Fruit fly (Drosophila melanogaster) whole organism, embryonic: ENCODE data around the gene CG9667.
A peak's percentile ranks its signal among the peaks of the same experiment; 100 is the strongest.

Experiments used
- Antp ChIP-seq: fragments of 200-800 bp; sonication (Bioruptor generic); optimal IDR thresholded peaks from 3 replicates; lab custom pipeline; 2016; ENCODE audit warnings: missing biosample characterization, missing genetic modification characterization
- Atf-2 ChIP-seq: fragments of 200-800 bp; sonication (Bioruptor generic); optimal IDR thresholded peaks from 2 replicates; lab custom pipeline; 2016; ENCODE audit warnings: missing biosample characterization, missing genetic modification characterization
- Atf6 ChIP-seq: fragments of 200-800 bp; sonication (Bioruptor generic); IDR thresholded peaks from 2 replicates; pipeline ENCODE4 v1.3.6; 2022; ENCODE audit warnings: missing biosample characterization, missing genetic modification characterization
- CG11504 ChIP-seq: fragments of 200-800 bp; sonication (Bioruptor generic); optimal IDR thresholded peaks from 3 replicates; lab custom pipeline; 2019; ENCODE audit warnings: missing biosample characterization, mild to moderate bottlenecking, missing genetic modification characterization, moderate library complexity
- CG12219 ChIP-seq: fragments of 200-800 bp; sonication (Bioruptor generic); optimal IDR thresholded peaks from 3 replicates; lab custom pipeline; 2018; ENCODE audit warnings: missing biosample characterization, mild to moderate bottlenecking, missing genetic modification characterization
- CG13775 ChIP-seq: fragments of 200-800 bp; sonication (Bioruptor generic); optimal IDR thresholded peaks from 3 replicates; lab custom pipeline; 2017; ENCODE audit warnings: missing biosample characterization, mild to moderate bottlenecking, missing genetic modification characterization
- CG15011 ChIP-seq: fragments of 200-800 bp; sonication (Bioruptor generic); optimal IDR thresholded peaks from 3 replicates; lab custom pipeline; 2018; ENCODE audit warnings: missing biosample characterization, mild to moderate bottlenecking, missing genetic modification characterization
- CG1529 ChIP-seq: fragments of 200-800 bp; sonication (Bioruptor generic); optimal IDR thresholded peaks from 3 replicates; lab custom pipeline; 2018; ENCODE audit warnings: missing biosample characterization, missing genetic modification characterization
- CG1832 ChIP-seq: fragments of 200-800 bp; sonication (Bioruptor generic); optimal IDR thresholded peaks from 2 replicates; lab custom pipeline; 2017; ENCODE audit warnings: missing biosample characterization, mild to moderate bottlenecking, missing genetic modification characterization, inconsistent platforms
- CG30020 ChIP-seq: fragments of 200-800 bp; optimal IDR thresholded peaks from 2 replicates; lab custom pipeline; 2019; ENCODE audit warnings: missing biosample characterization, mild to moderate bottlenecking, missing genetic modification characterization, moderate library complexity
- CG3726 ChIP-seq: fragments of 200-800 bp; sonication (Bioruptor generic); IDR thresholded peaks from 3 replicates; pipeline ENCODE4, ENCODE4 v1.3.6; 2022; ENCODE audit warnings: missing biosample characterization, missing genetic modification characterization
- CG3847 ChIP-seq: fragments of 200-800 bp; sonication (Bioruptor generic); IDR thresholded peaks from 2 replicates; pipeline ENCODE4 v1.3.6; 2022; ENCODE audit warnings: missing biosample characterization, missing genetic modification characterization
- CG7928 ChIP-seq: fragments of 200-800 bp; sonication (Bioruptor generic); optimal IDR thresholded peaks from 2 replicates; lab custom pipeline; 2017; ENCODE audit warnings: missing biosample characterization, mild to moderate bottlenecking, missing genetic modification characterization
- CG8944 ChIP-seq: fragments of 200-800 bp; sonication (Bioruptor generic); optimal IDR thresholded peaks from 3 replicates; lab custom pipeline; 2016; ENCODE audit warnings: missing biosample characterization, missing genetic modification characterization
- Dad ChIP-seq: fragments of 200-800 bp; sonication (Bioruptor generic); optimal IDR thresholded peaks from 3 replicates; lab custom pipeline; 2016; ENCODE audit warnings: missing biosample characterization, missing genetic modification characterization
- Dfd ChIP-seq, 2 experiments: fragments of >200 bp; optimal IDR thresholded peaks; 2 replicates each; lab custom pipeline; 2017; ENCODE audit warnings: missing biosample characterization in 2 of 2, missing genetic modification characterization in 2 of 2
- Dll ChIP-seq: fragments of 200-800 bp; sonication (Bioruptor generic); IDR thresholded peaks from 4 replicates; pipeline ENCODE4 v1.3.6; 2022; ENCODE audit warnings: missing biosample characterization, missing genetic modification characterization; ENCODE audit not compliant: partially characterized antibody
- Eip74EF ChIP-seq, 2 experiments: fragments of 200-800 bp in 1 of 2; fragments of >200 bp in 1 of 2; sonication (Bioruptor generic) in 1 of 2; optimal IDR thresholded peaks; 2 replicates each; lab custom pipeline; 2017 to 2019; ENCODE audit warnings: missing biosample characterization in 2 of 2, missing genetic modification characterization in 2 of 2, mild to moderate bottlenecking in 1 of 2, moderate library complexity in 1 of 2
- Elba2 ChIP-seq: fragments of 200-800 bp; sonication (Bioruptor generic); optimal IDR thresholded peaks from 3 replicates; lab custom pipeline; 2016; ENCODE audit warnings: missing biosample characterization, missing genetic modification characterization
- Ets97D ChIP-seq: fragments of 200-800 bp; sonication (Bioruptor generic); optimal IDR thresholded peaks from 3 replicates; lab custom pipeline; 2016; ENCODE audit warnings: missing biosample characterization, missing genetic modification characterization
- Hmx ChIP-seq: fragments of 200-800 bp; sonication (Bioruptor generic); optimal IDR thresholded peaks from 2 replicates; lab custom pipeline; 2016; ENCODE audit warnings: missing biosample characterization, missing genetic modification characterization
- Rfx ChIP-seq: fragments of 200-800 bp; sonication (Bioruptor generic); IDR thresholded peaks from 2 replicates; pipeline ENCODE4 v1.3.6; 2022; ENCODE audit warnings: missing biosample characterization, missing genetic modification characterization
- Usf ChIP-seq: fragments of 200-800 bp; sonication (Bioruptor generic); optimal IDR thresholded peaks from 2 replicates; lab custom pipeline; 2017; ENCODE audit warnings: missing genotype, missing biosample characterization, missing genetic modification characterization
- Xrp1 ChIP-seq: fragments of 200-800 bp; sonication (Bioruptor generic); IDR thresholded peaks from 2 replicates; pipeline ENCODE4 v1.3.6; 2022; ENCODE audit warnings: missing biosample characterization, missing genetic modification characterization
- cg ChIP-seq: fragments of 200-800 bp; sonication (Bioruptor generic); optimal IDR thresholded peaks from 3 replicates; lab custom pipeline; 2019; ENCODE audit warnings: missing biosample characterization, mild to moderate bottlenecking, missing genetic modification characterization, moderate library complexity
- chm ChIP-seq: fragments of 200-800 bp; sonication (Bioruptor generic); IDR thresholded peaks from 2 replicates; pipeline ENCODE4 v1.3.6; 2022; ENCODE audit warnings: missing biosample characterization, missing genetic modification characterization
- corto ChIP-seq: fragments of 200-800 bp; sonication (Bioruptor generic); optimal IDR thresholded peaks from 2 replicates; lab custom pipeline; 2016; ENCODE audit warnings: missing biosample characterization, mild to moderate bottlenecking, missing genetic modification characterization, moderate library complexity
- crp ChIP-seq, 2 experiments: fragments of 200-800 bp; sonication (Bioruptor generic); optimal IDR thresholded peaks; 2 replicates in 1 of 2; 3 replicates in 1 of 2; lab custom pipeline; 2017; ENCODE audit warnings: missing biosample characterization in 2 of 2, missing genetic modification characterization in 2 of 2, mild to moderate bottlenecking in 1 of 2, moderate library complexity in 1 of 2
- cwo ChIP-seq: fragments of 200-800 bp; sonication (Bioruptor generic); optimal IDR thresholded peaks from 3 replicates; lab custom pipeline; 2017; ENCODE audit warnings: missing biosample characterization, missing genetic modification characterization, mild to moderate bottlenecking, moderate library complexity, missing genetic modification reagents
- dati ChIP-seq: fragments of 200-800 bp; sonication (Bioruptor generic); IDR thresholded peaks from 2 replicates; pipeline ENCODE4 v1.3.6; 2022; ENCODE audit warnings: missing biosample characterization, missing genetic modification characterization
- gcm ChIP-seq: fragments of 200-800 bp; sonication (Bioruptor generic); optimal IDR thresholded peaks from 2 replicates; lab custom pipeline; 2019; ENCODE audit warnings: missing biosample characterization, mild to moderate bottlenecking, missing genetic modification characterization, moderate library complexity
- grau ChIP-seq: fragments of 200-800 bp; optimal IDR thresholded peaks from 3 replicates; lab custom pipeline; 2019; ENCODE audit warnings: missing biosample characterization, mild to moderate bottlenecking, missing genetic modification characterization, moderate library complexity
- grn ChIP-seq: fragments of 200-800 bp; sonication (Bioruptor generic); optimal IDR thresholded peaks from 3 replicates; lab custom pipeline; 2017; ENCODE audit warnings: missing biosample characterization, missing genetic modification characterization
- lbe ChIP-seq: fragments of 200-800 bp; sonication (Bioruptor generic); optimal IDR thresholded peaks from 2 replicates; lab custom pipeline; 2016; ENCODE audit warnings: missing biosample characterization, mild to moderate bottlenecking, missing genetic modification characterization
- luna ChIP-seq: fragments of 200-800 bp; sonication (Bioruptor generic); optimal IDR thresholded peaks from 2 replicates; lab custom pipeline; 2016; ENCODE audit warnings: missing biosample characterization, missing genetic modification characterization
- nom ChIP-seq: fragments of 200-800 bp; sonication (Bioruptor generic); optimal IDR thresholded peaks from 2 replicates; lab custom pipeline; 2017; ENCODE audit warnings: missing biosample characterization, missing genetic modification characterization, mild to moderate bottlenecking, moderate library complexity, missing genetic modification reagents
- odd ChIP-seq: fragments of 200-800 bp; sonication (Bioruptor generic); optimal IDR thresholded peaks from 2 replicates; lab custom pipeline; 2017; ENCODE audit warnings: missing biosample characterization, mild to moderate bottlenecking, missing genetic modification characterization
- otp ChIP-seq: fragments of 200-800 bp; sonication (Bioruptor generic); IDR thresholded peaks from 3 replicates; pipeline ENCODE4, ENCODE4 v1.3.6; 2022; ENCODE audit warnings: missing biosample characterization, missing genetic modification characterization
- p53 ChIP-seq: fragments of 200-800 bp; sonication (Bioruptor generic); optimal IDR thresholded peaks from 2 replicates; lab custom pipeline; 2016; ENCODE audit warnings: missing biosample characterization, missing genetic modification characterization
- pnt ChIP-seq: fragments of 200-800 bp; sonication (Bioruptor generic); optimal IDR thresholded peaks from 3 replicates; lab custom pipeline; 2016; ENCODE audit warnings: missing biosample characterization, missing genetic modification characterization
- prd ChIP-seq, 3 experiments: fragments of >200 bp in 2 of 3; fragments of 200-800 bp in 1 of 3; sonication (Bioruptor generic) in 1 of 3; optimal IDR thresholded peaks in 2 of 3; IDR thresholded peaks in 1 of 3; 2 replicates in 2 of 3; 3 replicates in 1 of 3; pipeline versions ENCODE4 v1.3.6 to Lab custom; 2017 to 2022; ENCODE audit warnings: missing biosample characterization in 1 of 3, missing genetic modification characterization in 1 of 3
- sim ChIP-seq: fragments of 200-800 bp; sonication (Bioruptor generic); IDR thresholded peaks from 2 replicates; pipeline ENCODE4 v1.3.6; 2022; ENCODE audit warnings: missing biosample characterization, missing genetic modification characterization
- slou ChIP-seq: fragments of 200-800 bp; sonication (Bioruptor generic); optimal IDR thresholded peaks from 3 replicates; lab custom pipeline; 2016; ENCODE audit warnings: missing biosample characterization, missing genetic modification characterization
- slp2 ChIP-seq: fragments of 200-800 bp; sonication (Bioruptor generic); optimal IDR thresholded peaks from 2 replicates; lab custom pipeline; 2016; ENCODE audit warnings: missing biosample characterization, missing genetic modification characterization
- ssp ChIP-seq: fragments of 200-800 bp; sonication (Bioruptor generic); IDR thresholded peaks from 2 replicates; pipeline ENCODE4 v1.3.6; 2022; ENCODE audit warnings: missing biosample characterization, missing genetic modification characterization
- trh ChIP-seq: fragments of 200-800 bp; sonication (Bioruptor generic); optimal IDR thresholded peaks from 2 replicates; lab custom pipeline; 2016; ENCODE audit warnings: missing biosample characterization, missing genetic modification characterization
- wek ChIP-seq: fragments of 200-800 bp; sonication (Bioruptor generic); optimal IDR thresholded peaks from 3 replicates; lab custom pipeline; 2018; ENCODE audit warnings: missing biosample characterization, mild to moderate bottlenecking, missing genetic modification characterization, moderate library complexity
- wor ChIP-seq: fragments of 200-800 bp; sonication (Bioruptor generic); IDR thresholded peaks from 2 replicates; pipeline ENCODE4 v1.3.6; 2022; ENCODE audit warnings: missing biosample characterization, missing genetic modification characterization
- yki ChIP-seq: fragments of >200 bp; optimal IDR thresholded peaks from 3 replicates; lab custom pipeline; 2018

CG9667 gene

dm6 chr3R:8126316-8127150 lies at the start of gene CG9667, which contains the start of gene Arl8 (continued):
- TF ChIP-seq Ets97D = peak; percentile 38
- no peak for TF ChIP-seq trh (GFP tag; lab: Kevin White, UChicago)
- no peak for TF ChIP-seq otp (GFP tag; lab: Robert Waterston, UW)
- TF ChIP-seq cwo (GFP tag; lab: Kevin White, UChicago) = peak; percentile 15
- peak; percentile 70; the same call in 1 of the 2 replicates for TF ChIP-seq Xrp1
- TF ChIP-seq yki (lab: Kevin White, UChicago) = peak; percentile 22
- no peak for TF ChIP-seq prd (optimal IDR thresholded peaks at IDR 0.05; lab: Kevin White, UChicago)
- peak; percentile 80 for TF ChIP-seq prd (GFP tag; IDR thresholded peaks at IDR 0.05; lab: Robert Waterston, UW)
- TF ChIP-seq pnt (GFP tag; lab: Kevin White, UChicago) = no peak
- peak; percentile 56 for TF ChIP-seq ssp (GFP tag; lab: Robert Waterston, UW)
- TF ChIP-seq Dad (GFP tag; lab: Kevin White, UChicago) = no peak
- TF ChIP-seq CG30020 (tag; lab: Kevin White, UChicago) = peak; percentile 69
- TF ChIP-seq Elba2 (GFP tag; lab: Kevin White, UChicago) = peak; percentile 49
- peak; percentile 60 for TF ChIP-seq CG13775 (GFP tag; lab: Kevin White, UChicago)
- TF ChIP-seq Atf6 (GFP tag; lab: Robert Waterston, UW) = no peak; the same call in 1 of the 2 replicates
- TF ChIP-seq Atf-2 (GFP tag; lab: Kevin White, UChicago) = no peak
- no peak for TF ChIP-seq Antp (GFP tag; lab: Kevin White, UChicago)
- TF ChIP-seq CG8944 (GFP tag; lab: Kevin White, UChicago) = no peak
- no peak for TF ChIP-seq grn
- TF ChIP-seq corto (GFP tag; lab: Kevin White, UChicago) = no peak
- no peak for TF ChIP-seq CG12219
- no peak for TF ChIP-seq Dfd (GFP tag; optimal IDR thresholded peaks at IDR 0.05; lab: Kevin White, UChicago)
- peak; percentile 31 for TF ChIP-seq gcm (GFP tag; lab: Kevin White, UChicago)
- TF ChIP-seq luna (GFP tag; lab: Kevin White, UChicago) = no peak
- TF ChIP-seq wek (GFP tag; lab: Kevin White, UChicago) = no peak
- TF ChIP-seq wor (GFP tag; lab: Robert Waterston, UW) = no peak
- TF ChIP-seq nom (GFP tag; lab: Kevin White, UChicago) = peak; percentile 17
- TF ChIP-seq CG3726 (GFP tag; lab: Robert Waterston, UW) = no peak
- TF ChIP-seq sim (GFP tag; lab: Robert Waterston, UW) = no peak
- no peak for TF ChIP-seq dati
- TF ChIP-seq Dll = peak; percentile 47; the same call in 2 of the 4 replicates
- 0 out of 2 replicates have a peak, but pooled peaks have one; percentile 11 for TF ChIP-seq chm (GFP tag; lab: Robert Waterston, UW)
- TF ChIP-seq cg = peak; percentile 71
- peak; percentile 75 for TF ChIP-seq CG11504 (tag; lab: Kevin White, UChicago)
- peak; percentile 33 for TF ChIP-seq slou (GFP tag; lab: Kevin White, UChicago)
- no peak for TF ChIP-seq Hmx
- peak; percentile 43 for TF ChIP-seq lbe (GFP tag; lab: Kevin White, UChicago)
- no peak for TF ChIP-seq p53 (GFP tag; lab: Kevin White, UChicago)
- peak in 1 of 2 experiments; percentile 74 for TF ChIP-seq Eip74EF (GFP tag; optimal IDR thresholded peaks at IDR 0.05; lab: Kevin White, UChicago)
- TF ChIP-seq CG7928 (GFP tag; lab: Kevin White, UChicago) = peak; percentile 7
- peak; percentile 30 for TF ChIP-seq CG15011
- TF ChIP-seq crp (GFP tag; optimal IDR thresholded peaks at IDR 0.05; lab: Kevin White, UChicago) = peak in 1 of 2 experiments; percentile 59
- TF ChIP-seq CG1529 = peak; percentile 5
- no peak for TF ChIP-seq Usf (GFP tag; lab: Kevin White, UChicago)
- peak; percentile 86 for TF ChIP-seq Rfx (GFP tag; lab: Robert Waterston, UW)
- peak; percentile 67 for TF ChIP-seq CG3847 (GFP tag; lab: Robert Waterston, UW)
- TF ChIP-seq CG1832 (GFP tag; lab: Kevin White, UChicago) = no peak
- peak; percentile 99 for TF ChIP-seq grau (tag; lab: Kevin White, UChicago)
- no peak for TF ChIP-seq slp2 (GFP tag; lab: Kevin White, UChicago)
- no peak for TF ChIP-seq odd (GFP tag; lab: Kevin White, UChicago)
